Worm (Caenorhabditis elegans): ENCODE results near the gene F54D11.4.

DNA sequence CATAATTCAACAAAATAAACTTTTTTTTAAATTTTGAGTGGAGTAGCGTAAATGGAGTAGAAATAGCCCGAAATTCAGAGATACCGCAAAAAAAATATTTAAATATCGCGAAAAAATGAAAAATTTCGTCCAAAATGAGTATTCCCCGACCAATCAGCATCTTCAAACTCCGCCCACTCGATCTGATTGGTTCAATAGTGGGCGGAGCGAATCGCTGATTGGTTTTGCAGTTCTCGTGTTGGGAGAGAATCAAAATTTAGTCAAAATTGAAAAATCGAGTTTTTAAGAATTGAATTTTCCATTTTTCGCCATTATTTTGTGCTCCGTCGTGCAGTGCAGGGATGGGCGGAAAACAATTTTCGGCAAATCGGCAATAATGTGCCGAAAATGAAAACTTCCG lies 40.5 kb upstream of the F54D11.4 start:
- TF ChIP-seq snpc-4 (GFP tag; optimal IDR thresholded peaks at IDR 0.05) (no peak), snpc-4 (tag; optimal IDR thresholded peaks at IDR 0.05) (no peak), sdz-38 (tag; optimal IDR thresholded peaks at IDR 0.05) (no peak), C17E4.6 (GFP tag; IDR thresholded peaks at IDR 0.05) (no peak), hmg-20 (GFP tag; IDR thresholded peaks at IDR 0.05) (no peak), aptf-3 (GFP tag; IDR thresholded peaks at IDR 0.05) (no peak), egrh-3 (GFP tag; IDR thresholded peaks at IDR 0.05) (no peak), F49E8.2 (tag; optimal IDR thresholded peaks at IDR 0.05; ENCODE audit: insufficient read depth) (no peak), pha-4 (tag; optimal IDR thresholded peaks at IDR 0.05) (no peak), ets-4 (GFP tag; optimal IDR thresholded peaks at IDR 0.05) (no peak)

Data from whole organism, young adult.